Fruit fly (Drosophila melanogaster) whole organism, prepupa: ENCODE data around the gene Gr22c.

Experiments used
- Blimp-1 ChIP-seq: fragments of 200-800 bp; sonication (Bioruptor generic); optimal IDR thresholded peaks from 3 replicates; lab custom pipeline; 2017; ENCODE audit warnings: missing biosample characterization, missing genetic modification characterization, mild to moderate bottlenecking, moderate library complexity, missing genetic modification reagents
- CG10669 ChIP-seq: fragments of 200-800 bp; sonication (Bioruptor generic); optimal IDR thresholded peaks from 3 replicates; lab custom pipeline; 2018; ENCODE audit warnings: missing biosample characterization, mild to moderate bottlenecking, missing genetic modification characterization, moderate library complexity
- CG11294 ChIP-seq: fragments of 200-800 bp; sonication (Bioruptor generic); IDR thresholded peaks from 2 replicates; pipeline ENCODE4 v1.3.6; 2022; ENCODE audit warnings: missing biosample characterization, missing genetic modification characterization
- CG11762 ChIP-seq: fragments of 200-800 bp; sonication (Bioruptor generic); optimal IDR thresholded peaks from 3 replicates; lab custom pipeline; 2016; ENCODE audit warnings: missing biosample characterization, missing genetic modification characterization; ENCODE audit not compliant: insufficient read depth
- CG15336 ChIP-seq: fragments of 200-800 bp; sonication (Bioruptor generic); IDR thresholded peaks from 2 replicates; pipeline ENCODE4 v1.3.6; 2022; ENCODE audit warnings: missing biosample characterization, missing genetic modification characterization
- CG16779 ChIP-seq: fragments of 200-800 bp; sonication (Bioruptor generic); optimal IDR thresholded peaks from 3 replicates; lab custom pipeline; 2017; ENCODE audit warnings: missing biosample characterization, mild to moderate bottlenecking, missing genetic modification characterization
- CG3032 ChIP-seq: fragments of 200-800 bp; optimal IDR thresholded peaks from 2 replicates; lab custom pipeline; 2019; ENCODE audit warnings: missing biosample characterization, mild to moderate bottlenecking, missing genetic modification characterization, moderate library complexity
- CG31627 ChIP-seq: fragments of 200-800 bp; sonication (Bioruptor generic); optimal IDR thresholded peaks from 3 replicates; lab custom pipeline; 2016; ENCODE audit warnings: missing biosample characterization, missing genetic modification characterization
- CG3919 ChIP-seq: fragments of 200-800 bp; sonication (Bioruptor generic); optimal IDR thresholded peaks from 3 replicates; lab custom pipeline; 2016; ENCODE audit warnings: missing biosample characterization, missing genetic modification characterization
- CG6163 ChIP-seq: fragments of 200-800 bp; sonication (Bioruptor generic); IDR thresholded peaks from 3 replicates; pipeline ENCODE4 v1.3.6; 2022; ENCODE audit warnings: missing biosample characterization, missing genetic modification characterization
- CG6276 ChIP-seq: fragments of 200-800 bp; sonication (Bioruptor generic); optimal IDR thresholded peaks from 2 replicates; lab custom pipeline; 2017; ENCODE audit warnings: missing biosample characterization, mild to moderate bottlenecking, missing genetic modification characterization
- CG6808 ChIP-seq: fragments of 200-800 bp; sonication (Bioruptor generic); optimal IDR thresholded peaks from 3 replicates; lab custom pipeline; 2017; ENCODE audit warnings: missing biosample characterization, missing genetic modification characterization, mild to moderate bottlenecking, moderate library complexity, missing genetic modification reagents
- CG6854 ChIP-seq: fragments of 200-800 bp; sonication (Bioruptor generic); optimal IDR thresholded peaks from 2 replicates; lab custom pipeline; 2017; ENCODE audit warnings: missing biosample characterization, mild to moderate bottlenecking, missing genetic modification characterization
- CG8119 ChIP-seq: fragments of 200-800 bp; sonication (Bioruptor generic); IDR thresholded peaks from 3 replicates; pipeline ENCODE4 v1.3.6; 2022; ENCODE audit warnings: missing biosample characterization, missing genetic modification characterization
- Eip75B ChIP-seq: fragments of 200-800 bp; sonication (Bioruptor generic); optimal IDR thresholded peaks from 3 replicates; lab custom pipeline; 2016; ENCODE audit warnings: missing biosample characterization, missing genetic modification characterization
- Eip93F ChIP-seq: fragments of 200-800 bp; sonication (Bioruptor generic); optimal IDR thresholded peaks from 2 replicates; lab custom pipeline; 2016; ENCODE audit warnings: missing biosample characterization, mild to moderate bottlenecking, missing genetic modification characterization
- Gug ChIP-seq: fragments of 200-800 bp; sonication (Bioruptor generic); IDR thresholded peaks from 2 replicates; pipeline ENCODE4 v1.3.6; 2022; ENCODE audit warnings: missing biosample characterization, missing genetic modification characterization
- Hr39 ChIP-seq: fragments of 200-800 bp; sonication (Bioruptor generic); optimal IDR thresholded peaks from 2 replicates; lab custom pipeline; 2016; ENCODE audit warnings: missing biosample characterization, missing genetic modification characterization
- Hr4 ChIP-seq: fragments of 200-800 bp; sonication (Bioruptor generic); optimal IDR thresholded peaks from 3 replicates; lab custom pipeline; 2016; ENCODE audit warnings: missing biosample characterization, missing genetic modification characterization
- Lpt ChIP-seq: fragments of 200-800 bp; sonication (Bioruptor generic); optimal IDR thresholded peaks from 3 replicates; lab custom pipeline; 2016; ENCODE audit warnings: missing biosample characterization, missing genetic modification characterization
- Met ChIP-seq: fragments of 200-800 bp; sonication (Bioruptor generic); optimal IDR thresholded peaks from 3 replicates; lab custom pipeline; 2016; ENCODE audit warnings: missing biosample characterization, missing genetic modification characterization
- Smox ChIP-seq: fragments of 200-800 bp; sonication (Bioruptor generic); optimal IDR thresholded peaks from 3 replicates; lab custom pipeline; 2016; ENCODE audit warnings: missing biosample characterization, missing genetic modification characterization
- Sox102F ChIP-seq: fragments of 200-800 bp; sonication (Bioruptor generic); optimal IDR thresholded peaks from 2 replicates; lab custom pipeline; 2016; ENCODE audit warnings: missing biosample characterization, mild to moderate bottlenecking, missing genetic modification characterization
- Sox15 ChIP-seq: fragments of 200-800 bp; sonication (Bioruptor generic); optimal IDR thresholded peaks from 3 replicates; lab custom pipeline; 2016; ENCODE audit warnings: missing biosample characterization, missing genetic modification characterization
- achi ChIP-seq: fragments of 200-800 bp; sonication (Bioruptor generic); optimal IDR thresholded peaks from 3 replicates; lab custom pipeline; 2016; ENCODE audit warnings: missing biosample characterization, missing genetic modification characterization
- acj6 ChIP-seq: fragments of 200-800 bp; sonication (Bioruptor generic); optimal IDR thresholded peaks from 3 replicates; lab custom pipeline; 2016; ENCODE audit warnings: missing biosample characterization, missing genetic modification characterization
- fd85E ChIP-seq: fragments of 200-800 bp; sonication (Bioruptor generic); optimal IDR thresholded peaks from 3 replicates; lab custom pipeline; 2016; ENCODE audit warnings: missing biosample characterization, missing genetic modification characterization
- fkh ChIP-seq: fragments of 200-800 bp; sonication (Bioruptor generic); optimal IDR thresholded peaks from 3 replicates; lab custom pipeline; 2017; ENCODE audit warnings: missing biosample characterization, mild to moderate bottlenecking, missing genetic modification characterization, moderate library complexity
- lz ChIP-seq: fragments of 200-800 bp; sonication (Bioruptor generic); optimal IDR thresholded peaks from 3 replicates; lab custom pipeline; 2016; ENCODE audit warnings: missing biosample characterization, missing genetic modification characterization
- pdm3 ChIP-seq: fragments of 200-800 bp; sonication (Bioruptor generic); optimal IDR thresholded peaks from 3 replicates; lab custom pipeline; 2016; ENCODE audit warnings: missing biosample characterization, missing genetic modification characterization
- salr ChIP-seq, 2 experiments: fragments of 200-800 bp; sonication (Bioruptor generic); optimal IDR thresholded peaks; 3 replicates each; lab custom pipeline; 2016 to 2018; ENCODE audit warnings: missing biosample characterization in 2 of 2, missing genetic modification characterization in 2 of 2, mild to moderate bottlenecking in 1 of 2
- spab ChIP-seq: fragments of 200-800 bp; sonication (Bioruptor generic); optimal IDR thresholded peaks from 2 replicates; lab custom pipeline; 2017; ENCODE audit warnings: missing biosample characterization, mild to moderate bottlenecking, missing genetic modification characterization, missing genetic modification reagents
- ss ChIP-seq, 2 experiments: fragments of 200-800 bp; sonication (Bioruptor generic); optimal IDR thresholded peaks; 2 replicates in 1 of 2; 3 replicates in 1 of 2; lab custom pipeline; 2017 to 2018; ENCODE audit warnings: mild to moderate bottlenecking in 2 of 2, missing biosample characterization in 2 of 2, missing genetic modification characterization in 2 of 2, moderate library complexity in 1 of 2
- svp ChIP-seq: fragments of 200-800 bp; sonication (Bioruptor generic); peaks from one replicate; lab custom pipeline; 2016; ENCODE audit warnings: missing biosample characterization, missing genetic modification characterization
- topi ChIP-seq: fragments of 200-800 bp; sonication (Bioruptor generic); optimal IDR thresholded peaks from 3 replicates; lab custom pipeline; 2016; ENCODE audit warnings: missing biosample characterization, missing genetic modification characterization
- vri ChIP-seq: fragments of 200-800 bp; sonication (Bioruptor generic); optimal IDR thresholded peaks from 3 replicates; lab custom pipeline; 2016; ENCODE audit warnings: missing biosample characterization, mild to moderate bottlenecking, missing genetic modification characterization

The Gr22c gene

dm6 chr2L:1837717-1838368, 46.2 kb upstream of the Gr22c start (continued):
- TF ChIP-seq topi = no peak
- TF ChIP-seq fkh = no peak
- no peak for TF ChIP-seq Hr39 (GFP tag; lab: Kevin White, UChicago)
- TF ChIP-seq CG3919 (GFP tag; lab: Kevin White, UChicago) = peak; percentile 20
- no peak for TF ChIP-seq salr (GFP tag; optimal IDR thresholded peaks at IDR 0.05; lab: Kevin White, UChicago)
- no peak for TF ChIP-seq Eip75B (GFP tag; lab: Kevin White, UChicago)
- TF ChIP-seq lz = no peak
- TF ChIP-seq CG10669 = no peak
- no peak for TF ChIP-seq CG6808 (GFP tag; lab: Kevin White, UChicago)
- TF ChIP-seq CG6276 (GFP tag; lab: Kevin White, UChicago) = no peak
- TF ChIP-seq CG8119 (GFP tag; lab: Robert Waterston, UW) = no peak
- no peak for TF ChIP-seq fd85E
- TF ChIP-seq Eip93F = no peak
- no peak for TF ChIP-seq ss (GFP tag; optimal IDR thresholded peaks at IDR 0.05; lab: Kevin White, UChicago)
- no peak for TF ChIP-seq Lpt (GFP tag; lab: Kevin White, UChicago)
- no peak for TF ChIP-seq CG15336 (GFP tag; lab: Robert Waterston, UW)
- TF ChIP-seq spab (GFP tag; lab: Kevin White, UChicago) = no peak
- TF ChIP-seq Blimp-1 (GFP tag; lab: Kevin White, UChicago) = no peak
- TF ChIP-seq CG6163 (GFP tag; lab: Robert Waterston, UW) = peak; percentile 56; the same call in 2 of the 3 replicates

dm6 chr2L:1836238-1836637, 44.6 kb upstream of the Gr22c start, which contains the start of gene wry:
wry (plus strand) TSS chr2L:1836538.
- TF ChIP-seq CG11762 (no peak), pdm3 (GFP tag; lab: Kevin White, UChicago) (no peak), Hr39 (GFP tag; lab: Kevin White, UChicago) (no peak), salr (GFP tag; optimal IDR thresholded peaks at IDR 0.05; lab: Kevin White, UChicago) (no peak), Eip75B (GFP tag; lab: Kevin White, UChicago) (no peak), Smox (no peak), CG3919 (GFP tag; lab: Kevin White, UChicago) (no peak), CG16779 (tag; lab: Kevin White, UChicago) (no peak), vri (GFP tag; lab: Kevin White, UChicago) (no peak), ss (GFP tag; optimal IDR thresholded peaks at IDR 0.05; lab: Kevin White, UChicago) (no peak), CG6854 (GFP tag; lab: Kevin White, UChicago) (no peak), Hr4 (GFP tag; lab: Kevin White, UChicago) (no peak), Sox102F (no peak), Met (GFP tag; lab: Kevin White, UChicago) (no peak), CG11294 (GFP tag; lab: Robert Waterston, UW) (no peak), fkh (no peak)

dm6 chr2L:1832465-1832864, 40.8 kb upstream of the Gr22c start, which contains the start of gene c-cup:
c-cup (minus strand) TSS chr2L:1832565.
- TF ChIP-seq CG31627 (no peak), svp (GFP tag; lab: Kevin White, UChicago) (no peak), CG3032 (tag; lab: Kevin White, UChicago) (no peak), vri (GFP tag; lab: Kevin White, UChicago) (no peak), acj6 (no peak), CG6276 (GFP tag; lab: Kevin White, UChicago) (no peak), CG6808 (GFP tag; lab: Kevin White, UChicago) (no peak), achi (GFP tag; lab: Kevin White, UChicago) (no peak), pdm3 (GFP tag; lab: Kevin White, UChicago) (no peak), Gug (GFP tag; lab: Robert Waterston, UW) (no peak), Sox15 (GFP tag; lab: Kevin White, UChicago) (no peak)
